Fruit fly (Drosophila melanogaster) whole organism, wandering third instar larva: ENCODE measurements around the gene Sr-CI.

Source experiments
- Abd-B ChIP-seq: fragments of >200 bp; optimal IDR thresholded peaks from 2 replicates; lab custom pipeline; 2017; ENCODE audit warnings: missing biosample characterization, missing genetic modification characterization
- Dfd ChIP-seq: fragments of >200 bp; optimal IDR thresholded peaks from 2 replicates; lab custom pipeline; 2017; ENCODE audit warnings: missing biosample characterization, missing genetic modification characterization
- Hnf4 ChIP-seq: fragments of 200-800 bp; sonication (Bioruptor generic); optimal IDR thresholded peaks from 2 replicates; lab custom pipeline; 2016; ENCODE audit warnings: missing biosample characterization, mild to moderate bottlenecking, missing genetic modification characterization
- Hr78 ChIP-seq: fragments of >200 bp; optimal IDR thresholded peaks from 2 replicates; lab custom pipeline; 2017; ENCODE audit warnings: missing biosample characterization, missing genetic modification characterization
- Rel ChIP-seq, 2 experiments: fragments of 200-800 bp; sonication (Bioruptor generic) in 1 of 2; optimal IDR thresholded peaks; 2 replicates in 1 of 2; 3 replicates in 1 of 2; lab custom pipeline; 2016 to 2019; ENCODE audit warnings: mild to moderate bottlenecking in 2 of 2, missing biosample characterization in 2 of 2, missing genetic modification characterization in 2 of 2, moderate library complexity in 1 of 2
- br ChIP-seq: fragments of 200-800 bp; sonication (Bioruptor generic); optimal IDR thresholded peaks from 2 replicates; lab custom pipeline; 2016; ENCODE audit warnings: missing biosample characterization, missing genetic modification characterization
- brk ChIP-seq: fragments of 200-800 bp; sonication (Bioruptor generic); optimal IDR thresholded peaks from 2 replicates; lab custom pipeline; 2016; ENCODE audit warnings: missing biosample characterization, mild to moderate bottlenecking, missing genetic modification characterization
- foxo ChIP-seq, 2 experiments: fragments of 200-800 bp; sonication (Bioruptor generic); optimal IDR thresholded peaks; 2 replicates in 1 of 2; 3 replicates in 1 of 2; lab custom pipeline; 2016 to 2017; ENCODE audit warnings: missing biosample characterization in 2 of 2, missing genetic modification characterization in 2 of 2
- h ChIP-seq: fragments of 200-800 bp; sonication (Bioruptor generic); optimal IDR thresholded peaks from 3 replicates; lab custom pipeline; 2016; ENCODE audit warnings: missing biosample characterization, mild to moderate bottlenecking, missing genetic modification characterization
- lola ChIP-seq: fragments of >200 bp; optimal IDR thresholded peaks from 2 replicates; lab custom pipeline; 2017; ENCODE audit warnings: missing biosample characterization, missing genetic modification characterization

- no peak for TF ChIP-seq brk (GFP tag; lab: Kevin White, UChicago)
- no peak for TF ChIP-seq Dfd (GFP tag; lab: Kevin White, UChicago)
- TF ChIP-seq foxo (GFP tag; optimal IDR thresholded peaks at IDR 0.05; lab: Kevin White, UChicago): no peak
- no peak for TF ChIP-seq Rel (GFP tag; optimal IDR thresholded peaks at IDR 0.05; lab: Kevin White, UChicago)
- TF ChIP-seq Rel (tag; optimal IDR thresholded peaks at IDR 0.05; lab: Kevin White, UChicago): no peak
- no peak for TF ChIP-seq Abd-B
- no peak for TF ChIP-seq Hr78 (GFP tag; lab: Kevin White, UChicago)
- no peak for TF ChIP-seq Hnf4 (GFP tag; lab: Kevin White, UChicago)
- TF ChIP-seq h (GFP tag; lab: Kevin White, UChicago): no peak
- no peak for TF ChIP-seq br
- TF ChIP-seq lola (GFP tag; lab: Kevin White, UChicago): no peak
Measured at dm6 chr2L:4084166-4084565, 37.3 kb upstream of the Sr-CI start.
